Fruit fly (Drosophila melanogaster) whole organism, pupa: ENCODE results near the gene CG10286.

Experiments
- CG12605 ChIP-seq: fragments of 200-800 bp; sonication (Bioruptor generic); IDR thresholded peaks from 2 replicates; pipeline ENCODE4 v1.3.6; 2022; ENCODE audit warnings: missing biosample characterization, missing genetic modification characterization
- CG14655 ChIP-seq: fragments of 200-800 bp; sonication (Bioruptor generic); optimal IDR thresholded peaks from 3 replicates; lab custom pipeline; 2017; ENCODE audit warnings: mild to moderate bottlenecking, missing biosample characterization, missing genetic modification reagents, missing genetic modification characterization
- CG8159 ChIP-seq: fragments of 200-800 bp; sonication (Bioruptor generic); optimal IDR thresholded peaks from 3 replicates; lab custom pipeline; 2018; ENCODE audit warnings: missing biosample characterization, mild to moderate bottlenecking, missing genetic modification characterization, moderate library complexity
- D1 ChIP-seq: fragments of 200-800 bp; sonication (Bioruptor generic); optimal IDR thresholded peaks from 2 replicates; lab custom pipeline; 2018; ENCODE audit warnings: missing biosample characterization, mild to moderate bottlenecking, missing genetic modification characterization, moderate library complexity

- TF ChIP-seq CG8159 (tag; lab: Kevin White, UChicago) (no peak), CG14655 (GFP tag; lab: Kevin White, UChicago) (no peak), D1 (tag; lab: Kevin White, UChicago) (no peak), CG12605 (GFP tag; lab: Robert Waterston, UW) (no peak)
These were observed 32.2 kb downstream of the CG10286 start for dm6 chr3R:6400710-6401521.
